Fruit fly (Drosophila melanogaster) ovary, adult (tissue): ENCODE results near the gene Tsp26A.

Source experiments
- CG17801 ChIP-seq: fragments of 200-800 bp; optimal IDR thresholded peaks from 2 replicates; lab custom pipeline; 2019; ENCODE audit warnings: missing biosample characterization, mild to moderate bottlenecking, missing genetic modification characterization, moderate library complexity; ENCODE audit not compliant: partially characterized antibody

Tsp26A gene

DNA sequence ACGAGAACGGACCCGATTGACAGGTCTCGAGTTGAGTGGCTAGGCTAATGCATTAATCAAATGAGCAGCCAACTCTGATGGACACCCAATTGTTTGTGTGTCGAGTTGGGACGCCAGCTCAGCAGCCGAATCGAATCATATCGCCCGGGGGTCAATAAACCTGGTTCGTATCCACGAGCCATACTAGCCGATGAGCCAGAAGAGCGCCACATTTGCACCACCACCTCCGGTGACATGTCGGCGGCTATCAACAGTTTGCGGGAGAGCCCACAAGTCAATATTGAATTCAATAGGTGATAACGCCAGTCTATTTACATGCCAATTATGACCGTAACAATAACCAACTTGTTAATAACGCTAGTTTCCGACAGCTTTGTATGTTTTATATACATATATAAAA is 25.9 kb upstream of the Tsp26A start:
- no peak for TF ChIP-seq CG17801 (GFP tag; lab: Kevin White, UChicago)

- TF ChIP-seq CG17801 (GFP tag; lab: Kevin White, UChicago): no peak
Observed at dm6 chr2L:5975025-5975539, 24.9 kb upstream of the Tsp26A start.

DNA sequence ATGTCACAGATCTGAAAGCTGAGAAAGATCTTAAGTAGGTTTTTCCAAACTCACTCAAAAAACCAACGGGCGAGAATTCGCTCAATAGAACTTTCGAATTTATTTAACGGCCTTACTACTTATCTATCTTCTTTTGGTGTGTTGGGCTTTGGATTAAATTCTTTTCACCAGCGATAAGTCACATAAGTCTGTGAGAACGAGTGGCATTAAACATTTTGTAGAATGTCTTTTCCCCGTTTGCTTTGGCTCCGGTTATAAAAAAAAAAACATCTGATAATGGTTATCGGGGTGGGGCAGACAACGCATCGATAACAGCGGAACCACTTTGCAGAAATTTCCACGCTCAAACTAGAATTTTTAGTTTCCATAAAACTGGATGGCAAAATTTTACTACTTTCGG is 24.4 kb upstream of the Tsp26A start:
- TF ChIP-seq CG17801 (GFP tag; lab: Kevin White, UChicago): no peak

- no peak for TF ChIP-seq CG17801 (GFP tag; lab: Kevin White, UChicago)
Observed at dm6 chr2L:5977070-5977728, 22.8 kb upstream of the Tsp26A start.

DNA sequence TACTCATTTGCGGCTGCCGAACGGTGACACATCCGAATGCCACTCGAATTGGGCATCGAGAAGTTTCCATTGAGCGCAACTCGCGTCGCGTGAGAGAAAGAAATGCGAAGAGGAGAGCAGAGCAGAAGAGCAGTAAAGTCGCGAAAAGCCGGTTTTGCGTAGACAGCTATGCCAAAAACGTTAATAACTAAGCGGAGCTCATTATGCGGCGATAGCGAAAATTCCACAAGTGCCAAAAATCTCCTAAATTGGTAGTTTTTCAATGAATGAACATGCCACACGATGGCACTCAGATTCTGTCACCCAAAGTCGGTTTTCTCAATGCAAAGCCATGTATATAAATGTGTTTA is 22.3 kb upstream of the Tsp26A start:
- TF ChIP-seq CG17801 (GFP tag; lab: Kevin White, UChicago): no peak

DNA sequence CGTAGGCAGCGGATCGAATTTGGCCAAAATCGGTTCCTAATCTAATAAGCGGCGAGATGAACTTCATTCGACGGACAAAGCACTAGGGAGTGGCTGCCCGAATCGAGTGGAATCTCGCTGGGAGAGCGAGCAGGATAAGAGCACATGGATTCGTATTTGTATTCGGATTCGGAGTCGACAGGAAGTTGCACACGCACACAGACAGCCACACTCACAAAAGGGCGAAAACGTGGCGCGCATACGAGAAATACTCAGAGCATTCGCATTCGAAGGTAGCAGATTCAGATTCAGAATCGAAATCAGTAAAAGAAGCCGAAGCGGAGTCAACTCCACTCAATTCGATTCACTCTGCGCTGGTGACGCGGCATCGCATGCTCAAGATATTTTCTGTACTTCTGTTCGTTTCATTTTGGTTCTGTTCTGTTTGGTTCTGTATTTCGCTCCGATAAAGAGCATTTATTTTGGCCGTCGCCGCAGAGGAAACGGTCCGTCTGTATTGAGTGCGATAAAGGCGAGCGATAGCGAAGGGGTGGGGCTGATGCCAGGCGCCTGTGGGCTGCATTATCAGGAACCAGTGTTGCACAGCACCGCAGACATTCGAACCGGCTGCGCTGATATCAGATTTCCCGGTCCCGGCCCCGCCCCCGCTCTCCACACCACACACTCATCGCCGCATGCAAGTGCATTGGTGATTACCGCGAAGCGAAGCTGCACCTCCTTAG is 21.5 kb upstream of the Tsp26A start:
- TF ChIP-seq CG17801 (GFP tag; lab: Kevin White, UChicago): no peak

DNA sequence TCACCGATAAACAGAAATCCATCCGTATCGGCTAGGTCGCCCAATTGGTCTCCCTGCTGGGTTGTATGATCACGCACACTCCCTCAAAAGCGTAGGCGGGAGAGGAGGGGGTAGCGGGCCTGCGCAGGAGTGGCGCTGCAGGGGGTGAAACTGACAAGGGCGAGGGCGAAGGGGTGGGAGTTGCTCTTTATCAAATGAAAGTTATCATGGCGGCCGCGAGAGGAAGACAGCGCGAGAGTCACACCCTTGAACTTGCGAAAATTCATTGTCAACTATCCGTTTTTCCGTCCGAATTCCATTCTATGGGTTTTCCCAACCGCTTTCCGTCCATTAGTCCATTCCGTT is 21.0 kb upstream of the Tsp26A start:
- TF ChIP-seq CG17801 (GFP tag; lab: Kevin White, UChicago): no peak

- peak; percentile 70 for TF ChIP-seq CG17801 (GFP tag; lab: Kevin White, UChicago)
Observed at dm6 chr2L:5979957-5980861, 19.8 kb upstream of the Tsp26A start.

DNA sequence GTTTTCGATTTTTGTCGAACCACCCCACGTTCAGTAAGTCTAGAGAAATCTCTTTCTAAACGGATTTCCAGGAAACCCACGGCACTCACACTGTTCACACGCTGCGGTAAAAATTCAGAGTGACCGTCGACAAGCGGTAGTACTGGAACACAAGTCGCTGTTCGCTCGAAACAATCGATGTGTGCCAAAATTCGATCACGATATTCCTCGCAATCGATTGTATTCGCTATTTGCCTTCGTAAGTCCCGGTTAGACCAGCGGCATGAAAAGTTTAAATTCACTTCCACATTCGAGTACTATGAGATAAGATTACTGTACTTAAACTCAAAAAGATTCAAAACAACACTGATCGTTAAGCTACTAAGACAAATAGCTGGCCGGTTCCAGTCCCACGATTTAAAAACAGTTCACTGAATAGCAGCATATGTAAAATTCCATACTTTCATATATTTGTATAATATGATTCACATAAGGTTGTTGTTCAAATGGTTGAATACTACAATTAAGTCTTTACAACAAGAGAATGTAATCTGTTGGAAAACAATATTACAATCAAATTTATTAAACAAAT is 19.1 kb upstream of the Tsp26A start, which contains the start of gene chic:
Gene chic (minus strand): TSS at position 157 of the 571 bp plus-strand sequence.
- peak; percentile 43 for TF ChIP-seq CG17801 (GFP tag; lab: Kevin White, UChicago)

- TF ChIP-seq CG17801 (GFP tag; lab: Kevin White, UChicago): peak; percentile 27
Observed at dm6 chr2L:5981433-5982333, 18.3 kb upstream of the Tsp26A start, which contains the start of gene eIF4A. TSS of gene eIF4A (plus strand) at chr2L:5981764.

dm6 chr2L:5982334-5982987 is 17.6 kb upstream of the Tsp26A start:
- TF ChIP-seq CG17801 (GFP tag; lab: Kevin White, UChicago): peak; percentile 64

- no peak for TF ChIP-seq CG17801 (GFP tag; lab: Kevin White, UChicago)
Observed at dm6 chr2L:5983236-5983635, 16.8 kb upstream of the Tsp26A start.

- TF ChIP-seq CG17801 (GFP tag; lab: Kevin White, UChicago): peak; percentile 63
Observed at dm6 chr2L:5986094-5986493, 13.9 kb upstream of the Tsp26A start, which contains the start of gene ifc. TSS of gene ifc (plus strand) at chr2L:5986348.
